Fruit fly (Drosophila melanogaster): ENCODE measurements around the gene CG10512.

Gene CG10512

DNA sequence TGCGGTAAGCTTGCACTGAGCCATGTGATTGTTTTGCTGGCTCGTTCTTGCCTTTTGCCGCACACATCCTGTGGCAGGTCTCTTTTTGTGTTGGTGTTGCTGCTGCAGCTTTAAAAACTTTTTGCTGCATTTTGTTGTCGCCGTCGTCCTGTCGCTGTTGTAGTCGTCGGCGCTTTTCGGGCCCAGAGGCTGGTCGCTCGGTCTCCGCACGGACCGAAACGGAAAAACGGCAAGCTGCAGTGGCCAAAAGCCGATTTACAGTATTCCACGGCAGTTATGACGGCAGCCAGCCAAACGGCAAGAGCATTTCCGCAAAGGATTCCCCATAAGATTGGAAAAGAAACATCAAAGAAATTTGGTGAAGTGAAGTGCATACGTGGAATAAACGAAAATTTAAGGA is 17.4 kb downstream of the CG10512 start, which contains the start of gene CG43219:
CG43219 (plus strand) TSS at position 301 of the 400 bp plus-strand sequence.
- TF ChIP-seq psq (optimal IDR thresholded peaks at IDR 0.05): no peak
- no peak for TF ChIP-seq Sin3A (optimal IDR thresholded peaks at IDR 0.05)
- no peak for TF ChIP-seq ttk (optimal IDR thresholded peaks at IDR 0.05)
- no peak for TF ChIP-seq Myc (optimal IDR thresholded peaks at IDR 0.05)
- no peak for TF ChIP-seq insv (optimal IDR thresholded peaks at IDR 0.05)
- no peak for TF ChIP-seq h (optimal IDR thresholded peaks at IDR 0.05)

DNA sequence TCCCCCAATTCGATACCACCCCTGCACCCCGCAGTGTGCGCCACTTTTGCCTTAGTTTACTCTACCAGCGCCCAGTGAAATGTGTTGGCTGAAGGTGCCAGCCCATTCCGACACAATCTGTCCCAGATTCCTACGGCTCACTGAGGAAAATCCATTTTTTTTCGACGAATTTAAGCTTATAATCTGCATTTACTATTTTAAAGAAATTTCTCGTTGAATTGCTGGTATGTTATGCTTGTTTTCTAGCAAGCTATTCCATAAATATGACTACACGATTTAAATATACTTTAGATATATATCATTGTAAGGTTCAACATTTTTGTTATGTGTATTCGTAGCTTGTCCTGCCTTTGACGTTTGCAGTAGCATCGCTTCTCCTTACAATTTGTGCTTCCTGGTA is 20.5 kb downstream of the CG10512 start:
- TF ChIP-seq Sin3A (optimal IDR thresholded peaks at IDR 0.05) (no peak), Myc (optimal IDR thresholded peaks at IDR 0.05) (no peak)

DNA sequence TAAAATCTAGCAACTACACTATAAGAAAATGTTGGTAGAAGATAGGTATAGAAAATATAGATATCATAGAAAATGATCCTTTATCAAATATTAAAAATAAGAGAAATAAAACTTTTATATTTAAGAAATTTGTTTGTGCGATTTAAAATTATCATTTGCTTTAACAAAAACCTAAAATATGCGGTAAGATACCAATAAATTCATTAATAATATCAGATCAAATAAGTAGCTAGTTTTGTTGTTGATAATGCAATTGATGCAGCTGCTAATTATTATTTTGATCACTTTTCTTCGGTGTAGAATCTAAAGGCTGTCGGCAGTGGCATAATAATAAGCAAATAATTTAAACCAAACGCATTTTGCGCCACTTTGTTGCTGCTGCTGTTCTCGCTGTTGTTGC is 21.6 kb downstream of the CG10512 start:
- TF ChIP-seq ttk (optimal IDR thresholded peaks at IDR 0.05) (no peak), Sin3A (optimal IDR thresholded peaks at IDR 0.05) (no peak), h (optimal IDR thresholded peaks at IDR 0.05) (no peak), insv (optimal IDR thresholded peaks at IDR 0.05) (no peak), psq (optimal IDR thresholded peaks at IDR 0.05) (no peak), Myc (optimal IDR thresholded peaks at IDR 0.05) (no peak)

DNA sequence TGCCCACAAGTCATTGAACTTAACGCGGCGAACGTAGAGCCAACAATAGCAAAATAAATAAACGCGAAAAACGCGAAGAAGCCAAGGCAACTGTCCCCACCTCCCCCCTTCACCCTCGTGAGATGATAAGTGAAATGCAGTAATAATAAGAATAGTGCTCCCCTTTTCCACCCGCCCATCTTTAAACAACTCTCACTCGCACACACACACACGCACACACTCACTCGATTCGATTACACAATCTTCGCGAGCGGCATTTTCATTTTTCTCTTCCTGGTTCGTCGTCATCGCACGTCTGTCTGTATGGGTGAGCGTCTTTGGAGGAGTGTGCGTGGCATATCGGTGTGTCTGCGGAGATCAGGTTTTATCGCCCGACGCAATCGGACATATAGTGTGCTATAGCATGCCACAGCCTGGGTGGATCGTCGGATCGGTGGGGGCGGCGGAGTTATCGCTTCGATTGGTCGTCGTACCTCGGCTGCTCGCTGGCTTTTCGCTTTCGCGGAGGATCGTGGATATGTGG is 22.0 kb downstream of the CG10512 start:
- TF ChIP-seq insv (optimal IDR thresholded peaks at IDR 0.05) (no peak), h (optimal IDR thresholded peaks at IDR 0.05) (no peak)

DNA sequence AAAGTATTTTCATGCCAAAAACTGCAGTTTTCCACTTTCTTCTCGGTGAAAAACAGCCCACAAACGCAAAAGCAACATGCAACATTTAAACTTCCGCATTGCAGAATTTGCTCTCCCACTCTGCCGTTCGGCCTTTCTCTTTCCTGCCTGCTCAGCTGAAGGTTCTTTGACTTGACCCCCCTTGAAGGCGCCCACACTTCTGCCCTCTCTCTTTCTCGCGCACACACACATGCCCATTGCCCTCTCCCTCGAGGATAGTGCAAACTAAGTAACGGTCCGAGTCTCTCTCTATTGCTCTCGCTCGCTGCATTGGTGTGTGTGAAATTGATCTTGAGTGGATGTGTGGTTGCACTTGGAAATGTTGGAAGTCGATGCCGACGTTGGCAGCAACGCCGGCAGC is 22.9 kb downstream of the CG10512 start:
- no peak for TF ChIP-seq insv (optimal IDR thresholded peaks at IDR 0.05)
- TF ChIP-seq Myc (optimal IDR thresholded peaks at IDR 0.05): no peak
- no peak for TF ChIP-seq h (optimal IDR thresholded peaks at IDR 0.05)
- no peak for TF ChIP-seq ttk (optimal IDR thresholded peaks at IDR 0.05)
- no peak for TF ChIP-seq Sin3A (optimal IDR thresholded peaks at IDR 0.05)
- no peak for TF ChIP-seq psq (optimal IDR thresholded peaks at IDR 0.05)

DNA sequence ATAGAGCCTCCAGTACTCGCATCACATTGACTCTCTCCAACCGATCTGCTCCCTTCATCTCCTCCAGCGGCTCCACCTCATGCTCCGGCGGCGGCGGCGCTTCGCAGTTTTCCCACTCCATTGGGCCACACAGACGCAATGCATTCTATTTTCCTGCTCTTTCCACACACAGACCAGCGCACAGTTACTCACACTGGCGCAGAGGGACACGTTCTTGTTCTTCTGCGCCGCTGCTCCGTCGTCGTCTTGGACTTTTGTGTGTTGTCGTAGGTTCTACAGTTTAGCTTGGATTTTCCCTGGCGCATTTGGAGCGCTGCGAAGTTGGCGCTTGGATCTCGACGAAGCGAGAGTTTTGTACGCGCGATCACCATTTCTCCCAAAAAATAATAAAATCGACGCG is 23.6 kb downstream of the CG10512 start, which contains the start of gene Eip78C:
Eip78C (plus strand) TSS at position 301 of the 400 bp plus-strand sequence.
- TF ChIP-seq ttk (optimal IDR thresholded peaks at IDR 0.05): no peak
- no peak for TF ChIP-seq insv (optimal IDR thresholded peaks at IDR 0.05)

DNA sequence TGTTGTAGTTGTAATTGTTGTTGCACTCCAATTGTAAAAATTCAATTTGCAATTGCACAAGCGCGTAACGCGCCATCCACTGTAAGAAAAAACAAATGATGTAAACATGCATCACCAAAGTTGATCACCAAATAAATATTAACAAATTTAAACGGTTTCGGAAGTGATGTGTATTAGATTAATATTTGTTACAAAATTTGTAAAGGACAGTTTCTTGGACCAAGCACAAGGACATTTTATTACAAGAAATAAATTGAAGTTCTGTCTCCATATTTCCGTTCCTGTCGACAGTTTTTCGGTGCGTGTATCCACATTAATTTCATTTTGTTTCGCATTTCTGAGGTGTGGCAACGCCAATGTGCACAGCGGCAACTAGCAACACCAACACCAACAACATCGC is 27.0 kb downstream of the CG10512 start:
- TF ChIP-seq psq (optimal IDR thresholded peaks at IDR 0.05) (no peak), Sin3A (optimal IDR thresholded peaks at IDR 0.05) (no peak), ttk (optimal IDR thresholded peaks at IDR 0.05) (no peak), h (optimal IDR thresholded peaks at IDR 0.05) (no peak), insv (optimal IDR thresholded peaks at IDR 0.05) (no peak), Myc (optimal IDR thresholded peaks at IDR 0.05) (no peak)

DNA sequence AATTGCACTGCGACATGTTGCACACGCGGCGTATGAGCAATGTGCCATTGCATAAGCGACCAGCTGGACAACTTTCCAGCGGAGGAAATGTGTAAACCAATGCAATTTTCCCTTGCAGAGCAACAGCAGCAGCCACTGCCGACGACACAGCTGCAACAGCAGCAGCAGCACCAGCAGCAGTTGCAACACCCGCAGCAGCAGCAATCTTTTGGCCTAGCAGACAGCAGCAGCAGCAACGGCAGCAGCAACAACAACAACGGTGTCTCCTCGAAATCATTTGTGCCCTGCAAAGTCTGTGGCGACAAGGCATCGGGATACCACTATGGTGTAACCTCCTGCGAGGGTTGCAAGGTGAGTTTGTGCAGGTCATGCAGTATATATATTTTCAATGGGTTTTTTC is 28.0 kb downstream of the CG10512 start:
- TF ChIP-seq insv (optimal IDR thresholded peaks at IDR 0.05) (no peak), ttk (optimal IDR thresholded peaks at IDR 0.05) (no peak)

DNA sequence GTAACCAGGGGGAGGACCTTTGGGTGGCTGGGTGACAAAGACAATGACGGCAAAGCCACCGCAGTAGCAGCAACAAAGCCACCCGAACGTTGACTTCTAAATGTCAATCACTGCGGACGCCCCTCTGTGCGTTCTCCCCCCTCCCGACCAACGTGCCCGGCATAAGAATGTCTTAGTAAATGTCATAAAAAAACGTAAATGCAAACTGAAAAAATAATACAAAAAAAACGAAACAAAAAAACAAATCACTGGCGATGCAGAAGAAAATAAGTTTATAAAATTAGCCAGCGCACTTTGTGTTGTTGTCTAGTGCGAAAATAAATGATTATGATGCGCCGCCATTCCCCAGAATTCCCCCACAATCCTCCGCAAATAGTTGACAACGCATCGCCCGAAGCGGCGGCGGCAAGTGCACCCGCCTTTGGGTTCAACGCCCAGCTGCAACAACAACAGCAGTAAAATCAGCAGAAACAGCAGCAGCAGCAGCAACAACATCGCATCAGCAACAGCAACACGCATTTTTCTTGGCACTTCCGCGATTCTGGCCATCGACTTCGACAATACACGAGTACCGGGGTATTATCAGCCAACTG is 34.3 kb downstream of the CG10512 start:
- TF ChIP-seq psq (optimal IDR thresholded peaks at IDR 0.05): no peak
- TF ChIP-seq ttk (optimal IDR thresholded peaks at IDR 0.05): no peak
- TF ChIP-seq h (optimal IDR thresholded peaks at IDR 0.05): no peak
- no peak for TF ChIP-seq Sin3A (optimal IDR thresholded peaks at IDR 0.05)
- no peak for TF ChIP-seq Myc (optimal IDR thresholded peaks at IDR 0.05)
- no peak for TF ChIP-seq insv (optimal IDR thresholded peaks at IDR 0.05)

DNA sequence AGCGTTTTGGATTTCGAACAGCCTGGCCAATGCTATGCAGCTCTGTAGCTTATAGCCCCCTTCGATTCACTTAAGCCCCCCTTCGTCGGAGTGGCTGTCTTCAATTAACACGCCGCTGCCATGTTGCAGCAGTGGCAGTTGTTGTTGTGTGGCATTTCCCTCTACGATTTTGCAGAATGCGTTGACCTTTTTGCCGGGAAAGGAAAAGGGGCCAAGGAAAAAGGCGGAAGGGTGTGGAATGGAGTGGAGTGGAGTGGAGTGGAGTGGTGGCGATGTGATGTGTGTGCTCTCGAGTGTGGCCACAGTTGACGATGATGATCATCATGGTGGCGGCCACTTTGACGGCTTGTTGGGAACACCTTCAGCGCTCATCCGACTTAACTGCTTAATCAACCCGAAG is 35.7 kb downstream of the CG10512 start:
- TF ChIP-seq Myc (optimal IDR thresholded peaks at IDR 0.05) (no peak), h (optimal IDR thresholded peaks at IDR 0.05) (no peak), insv (optimal IDR thresholded peaks at IDR 0.05) (no peak), Sin3A (optimal IDR thresholded peaks at IDR 0.05) (no peak), ttk (optimal IDR thresholded peaks at IDR 0.05) (no peak)

DNA sequence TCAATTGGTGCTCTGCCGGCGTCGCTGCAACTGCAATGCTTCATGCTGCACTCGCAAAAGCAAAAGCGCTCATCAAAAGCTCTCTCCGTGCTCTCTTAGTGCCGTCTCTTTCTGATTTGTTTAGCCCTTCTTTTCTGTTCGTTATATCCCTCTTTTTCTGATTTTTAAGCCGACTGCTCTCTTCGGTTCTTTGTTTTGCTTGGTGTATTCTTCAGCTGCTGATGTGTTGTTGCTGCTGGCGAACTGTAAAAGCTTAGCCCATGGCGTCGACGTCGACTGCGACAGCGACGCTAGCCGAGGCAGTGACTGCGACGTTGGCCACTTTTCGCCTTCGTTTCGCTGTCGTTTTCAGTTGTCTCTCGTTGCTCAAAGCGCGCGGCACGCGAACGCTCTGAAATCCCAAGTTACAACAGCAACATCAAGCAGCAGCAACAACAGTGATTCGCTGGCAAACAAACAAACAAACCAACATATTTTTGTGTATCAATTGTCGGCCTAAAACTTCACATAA is 37.3 kb downstream of the CG10512 start:
- TF ChIP-seq Myc (optimal IDR thresholded peaks at IDR 0.05): no peak
- no peak for TF ChIP-seq insv (optimal IDR thresholded peaks at IDR 0.05)
- no peak for TF ChIP-seq psq (optimal IDR thresholded peaks at IDR 0.05)
- TF ChIP-seq ttk (optimal IDR thresholded peaks at IDR 0.05): no peak
- no peak for TF ChIP-seq Sin3A (optimal IDR thresholded peaks at IDR 0.05)

DNA sequence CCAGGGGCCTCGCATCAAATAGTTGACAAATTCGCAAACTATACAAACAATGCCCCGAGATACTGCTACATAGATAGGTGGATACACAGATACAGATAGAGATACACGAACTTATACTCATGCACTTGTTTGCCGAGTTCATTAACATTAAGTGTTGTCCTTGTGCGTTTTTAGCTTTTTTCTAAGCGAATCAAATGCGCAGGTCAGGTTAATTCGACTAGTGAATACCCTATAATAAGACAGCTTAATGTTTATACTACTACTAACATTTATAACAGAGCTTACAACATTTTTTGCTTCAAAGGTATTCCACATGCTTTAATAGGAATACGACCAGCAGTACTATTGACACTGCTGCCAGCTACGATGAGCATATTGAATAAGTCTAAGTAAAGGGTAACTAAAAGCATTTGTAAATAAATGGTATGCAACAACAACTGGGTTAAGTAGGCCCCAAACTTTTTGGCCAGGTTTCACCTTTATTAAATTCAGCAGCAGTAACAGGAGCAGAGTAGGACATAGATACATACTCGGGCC is 38.8 kb downstream of the CG10512 start:
- no peak for TF ChIP-seq ttk (optimal IDR thresholded peaks at IDR 0.05)
- TF ChIP-seq Sin3A (optimal IDR thresholded peaks at IDR 0.05): no peak
- no peak for TF ChIP-seq insv (optimal IDR thresholded peaks at IDR 0.05)
- no peak for TF ChIP-seq h (optimal IDR thresholded peaks at IDR 0.05)
- TF ChIP-seq psq (optimal IDR thresholded peaks at IDR 0.05): no peak
- TF ChIP-seq Myc (optimal IDR thresholded peaks at IDR 0.05): no peak

DNA sequence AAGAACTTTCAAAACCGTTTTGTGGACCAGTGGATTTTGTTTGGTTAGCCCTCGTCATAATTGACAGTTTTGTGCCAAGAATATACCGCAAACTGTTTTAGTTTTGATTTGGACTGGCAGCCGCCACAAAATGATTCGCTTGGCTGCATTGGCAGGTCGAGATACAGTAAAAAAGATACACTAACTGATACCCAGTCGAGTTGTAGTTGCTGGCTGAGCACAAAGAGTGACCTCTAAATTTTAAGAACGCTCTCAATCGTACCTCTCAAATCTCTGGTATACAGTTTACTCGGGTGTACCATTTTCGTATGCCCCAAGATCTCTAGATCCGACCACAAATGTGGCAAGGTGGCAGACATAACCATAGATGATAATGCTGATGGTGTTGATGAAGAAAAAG is 40.2 kb downstream of the CG10512 start:
- TF ChIP-seq Sin3A (optimal IDR thresholded peaks at IDR 0.05) (no peak), Myc (optimal IDR thresholded peaks at IDR 0.05) (no peak), psq (optimal IDR thresholded peaks at IDR 0.05) (no peak), insv (optimal IDR thresholded peaks at IDR 0.05) (no peak), h (optimal IDR thresholded peaks at IDR 0.05) (no peak)
